Fruit fly (Drosophila melanogaster): ENCODE measurements around the gene CG18547.
A peak's percentile ranks its signal among the peaks of the same experiment; 100 is the strongest.

The CG18547 gene

dm6 chr3R:12016828-12017280 is 36.7 kb upstream of the CG18547 start, which contains the start of the genes DCAF12 and Spt3 (continued):
- peak; percentile 76 for TF ChIP-seq CG34224 (GFP tag; IDR thresholded peaks at IDR 0.05; ENCODE audit: partially characterized antibody)
- no peak for TF ChIP-seq CG18476 (GFP tag; optimal IDR thresholded peaks at IDR 0.05)
- TF ChIP-seq CG12391 (tag; optimal IDR thresholded peaks at IDR 0.05) = peak; percentile 76
- TF ChIP-seq NFAT (GFP tag; IDR thresholded peaks at IDR 0.05) = no peak
- TF ChIP-seq jing (GFP tag; optimal IDR thresholded peaks at IDR 0.05) = no peak
- TF ChIP-seq CG7556 (GFP tag; optimal IDR thresholded peaks at IDR 0.05) = no peak
- TF ChIP-seq CG31224 (GFP tag; IDR thresholded peaks at IDR 0.05) = 0 out of 2 replicates have a peak, but pooled peaks have one; percentile 35
- TF ChIP-seq HLH4C (GFP tag; IDR thresholded peaks at IDR 0.05; ENCODE audit: partially characterized antibody) = peak; percentile 93
- TF ChIP-seq CG4854 (GFP tag; optimal IDR thresholded peaks at IDR 0.05) = no peak
- TF ChIP-seq Opbp (GFP tag; IDR thresholded peaks at IDR 0.05; ENCODE audit: partially characterized antibody) = peak; percentile 90
- TF ChIP-seq CG8089 (GFP tag; optimal IDR thresholded peaks at IDR 0.05) = no peak
- TF ChIP-seq CG16813 (GFP tag; IDR thresholded peaks at IDR 0.05; ENCODE audit: partially characterized antibody) = peak; percentile 96
- TF ChIP-seq trh (GFP tag; optimal IDR thresholded peaks at IDR 0.05) = no peak
- TF ChIP-seq nerfin-2 (GFP tag; IDR thresholded peaks at IDR 0.05; ENCODE audit: partially characterized antibody) = peak; percentile 70
- peak; percentile 1 for TF ChIP-seq CG12299 (tag; optimal IDR thresholded peaks at IDR 0.05)
- TF ChIP-seq CG7928 (GFP tag; optimal IDR thresholded peaks at IDR 0.05) = peak; percentile 5
- TF ChIP-seq pros (GFP tag; optimal IDR thresholded peaks at IDR 0.05) = no peak
- TF ChIP-seq B-H2 (GFP tag; optimal IDR thresholded peaks at IDR 0.05) = peak; percentile 48
- peak; percentile 38 for TF ChIP-seq CG8388 (GFP tag; optimal IDR thresholded peaks at IDR 0.05)
- peak; percentile 76 for TF ChIP-seq CG9817 (tag; optimal IDR thresholded peaks at IDR 0.05)
- TF ChIP-seq gce (GFP tag; IDR thresholded peaks at IDR 0.05) = no peak
- peak; percentile 76 for TF ChIP-seq Med (GFP tag)
- TF ChIP-seq H2.0 (GFP tag; IDR thresholded peaks at IDR 0.05) = 0 out of 2 replicates have a peak, but pooled peaks have one; percentile 23
- TF ChIP-seq Optix (GFP tag; IDR thresholded peaks at IDR 0.05) = no peak
- no peak for TF ChIP-seq CG8478 (optimal IDR thresholded peaks at IDR 0.05)
- TF ChIP-seq bbx (GFP tag; IDR thresholded peaks at IDR 0.05; ENCODE audit: partially characterized antibody) = peak; percentile 83
- no peak for TF ChIP-seq bab2 (GFP tag; optimal IDR thresholded peaks at IDR 0.05)
- TF ChIP-seq NfI (GFP tag; optimal IDR thresholded peaks at IDR 0.05) = peak; percentile 63
- no peak for TF ChIP-seq CG3838 (GFP tag; optimal IDR thresholded peaks at IDR 0.05)
- 0 out of 3 replicates have a peak, but pooled peaks have one; percentile 50 for TF ChIP-seq dysf (GFP tag; IDR thresholded peaks at IDR 0.05)
- TF ChIP-seq gem (tag; optimal IDR thresholded peaks at IDR 0.05) = peak; percentile 81
- peak; percentile 11 for TF ChIP-seq Nf-YB (GFP tag; optimal IDR thresholded peaks at IDR 0.05)
- TF ChIP-seq chinmo (GFP tag; IDR thresholded peaks at IDR 0.05; ENCODE audit: partially characterized antibody) = peak; percentile 81; the same call in 2 of the 4 replicates
- peak; percentile 83 for TF ChIP-seq CG14710 (tag; optimal IDR thresholded peaks at IDR 0.05)
- TF ChIP-seq CG10431 (GFP tag; optimal IDR thresholded peaks at IDR 0.05) = no peak
- TF ChIP-seq CG1647 (GFP tag; optimal IDR thresholded peaks at IDR 0.05) = no peak
- TF ChIP-seq gt (GFP tag; IDR thresholded peaks at IDR 0.05) = no peak
- TF ChIP-seq CG30431 (GFP tag; optimal IDR thresholded peaks at IDR 0.05) = peak; percentile 40
- TF ChIP-seq Six4 (GFP tag; optimal IDR thresholded peaks at IDR 0.05) = peak; percentile 25
- TF ChIP-seq Hr51 (GFP tag; optimal IDR thresholded peaks at IDR 0.05) = peak in 1 of 2 experiments; percentile 41
- TF ChIP-seq Trl (optimal IDR thresholded peaks at IDR 0.05) = no peak
- no peak for TF ChIP-seq Trl (GFP tag; optimal IDR thresholded peaks at IDR 0.05)
- TF ChIP-seq Abd-B (GFP tag; optimal IDR thresholded peaks at IDR 0.05) = peak; percentile 87
- TF ChIP-seq Dll (GFP tag; IDR thresholded peaks at IDR 0.05; ENCODE audit: partially characterized antibody) = peak; percentile 98
- peak; percentile 37 for TF ChIP-seq pzg (GFP tag; optimal IDR thresholded peaks at IDR 0.05)
- TF ChIP-seq maf-S (GFP tag; optimal IDR thresholded peaks at IDR 0.05) = no peak
- peak; percentile 82 for TF ChIP-seq stwl (tag; optimal IDR thresholded peaks at IDR 0.05)
- no peak for TF ChIP-seq HHEX (GFP tag; optimal IDR thresholded peaks at IDR 0.05)
- no peak for TF ChIP-seq wek (GFP tag; optimal IDR thresholded peaks at IDR 0.05)
- TF ChIP-seq CG3281 (GFP tag; optimal IDR thresholded peaks at IDR 0.05) = peak; percentile 63
